Worm (Caenorhabditis elegans): ENCODE results near the gene dpy-8.

dpy-8 gene

ce11 chrX:5100738-5101379 is 49.4 kb downstream of the dpy-8 start, which contains the start of gene vit-2:
Gene vit-2 (plus strand): TSS chrX:5101042.
- no peak for TF ChIP-seq hlh-6 (tag; optimal IDR thresholded peaks at IDR 0.05)
- TF ChIP-seq pax-1 (tag; optimal IDR thresholded peaks at IDR 0.05) = no peak
- no peak for TF ChIP-seq ceh-6 (GFP tag; optimal IDR thresholded peaks at IDR 0.05)
- TF ChIP-seq unc-86 (tag; optimal IDR thresholded peaks at IDR 0.05) = no peak
- TF ChIP-seq mec-3 (tag; optimal IDR thresholded peaks at IDR 0.05; ENCODE audit: borderline replicate concordance) = no peak
- no peak for TF ChIP-seq ttx-3 (tag; optimal IDR thresholded peaks at IDR 0.05)
- no peak for TF ChIP-seq ceh-22 (tag; optimal IDR thresholded peaks at IDR 0.05)
- no peak for TF ChIP-seq ceh-34 (tag; optimal IDR thresholded peaks at IDR 0.05)
- no peak for TF ChIP-seq gmeb-2 (tag; optimal IDR thresholded peaks at IDR 0.05)
- TF ChIP-seq K02D7.2 (tag; optimal IDR thresholded peaks at IDR 0.05) = no peak
- TF ChIP-seq lim-6 (tag; optimal IDR thresholded peaks at IDR 0.05) = no peak
- TF ChIP-seq odd-2 (tag; optimal IDR thresholded peaks at IDR 0.05) = no peak
- TF ChIP-seq C38D4.7 (GFP tag; optimal IDR thresholded peaks at IDR 0.05) = no peak
- TF ChIP-seq ceh-48 (tag; optimal IDR thresholded peaks at IDR 0.05) = no peak
- TF ChIP-seq ceh-2 (tag; optimal IDR thresholded peaks at IDR 0.05) = no peak
- TF ChIP-seq unc-55 (GFP tag; optimal IDR thresholded peaks at IDR 0.05) = no peak
- no peak for TF ChIP-seq ama-1 (optimal IDR thresholded peaks at IDR 0.05)
- no peak for TF ChIP-seq ceh-19 (GFP tag; optimal IDR thresholded peaks at IDR 0.05)
- TF ChIP-seq zip-5 (tag; optimal IDR thresholded peaks at IDR 0.05) = no peak

ce11 chrX:5098935-5099334 is 51.3 kb downstream of the dpy-8 start:
- no peak for TF ChIP-seq ceh-18 (tag; optimal IDR thresholded peaks at IDR 0.05)
- TF ChIP-seq tbx-7 (tag; optimal IDR thresholded peaks at IDR 0.05) = no peak
- TF ChIP-seq fkh-6 (tag; optimal IDR thresholded peaks at IDR 0.05) = no peak
- no peak for TF ChIP-seq pha-4 (tag; optimal IDR thresholded peaks at IDR 0.05)
- TF ChIP-seq madf-2 (tag; optimal IDR thresholded peaks at IDR 0.05) = no peak
- TF ChIP-seq hlh-13 (GFP tag; optimal IDR thresholded peaks at IDR 0.05) = no peak
- no peak for TF ChIP-seq ceh-14 (tag; optimal IDR thresholded peaks at IDR 0.05)
- no peak for TF ChIP-seq pax-1 (tag; optimal IDR thresholded peaks at IDR 0.05)
- TF ChIP-seq ceh-45 (GFP tag; IDR thresholded peaks at IDR 0.05) = no peak
- no peak for TF ChIP-seq elt-4 (tag; optimal IDR thresholded peaks at IDR 0.05)
- no peak for TF ChIP-seq C38D4.7 (GFP tag; optimal IDR thresholded peaks at IDR 0.05)
- no peak for TF ChIP-seq odd-2 (tag; optimal IDR thresholded peaks at IDR 0.05)
- no peak for TF ChIP-seq ets-4 (tag; optimal IDR thresholded peaks at IDR 0.05)
- TF ChIP-seq unc-86 (tag; optimal IDR thresholded peaks at IDR 0.05) = no peak
- no peak for TF ChIP-seq ceh-9 (tag; optimal IDR thresholded peaks at IDR 0.05)
- TF ChIP-seq ceh-2 (tag; optimal IDR thresholded peaks at IDR 0.05) = no peak
